Worm (Caenorhabditis elegans) whole organism, L3 larva: ENCODE data around the gene T07E3.2.

Source experiments
- R02D3.7 ChIP-seq: fragments of 150-350 bp; optimal IDR thresholded peaks from 2 replicates; lab custom pipeline; 2014; ENCODE audit warnings: missing biosample characterization, missing genetic modification characterization
- ZK546.5 ChIP-seq: sonication (generic microtip); optimal IDR thresholded peaks from 2 replicates; lab custom pipeline; 2017; ENCODE audit warnings: missing biosample characterization, missing genetic modification characterization
- aly-2 ChIP-seq: fragments of 150-350 bp; optimal IDR thresholded peaks from 2 replicates; lab custom pipeline; 2014; ENCODE audit warnings: missing biosample characterization, missing genetic modification characterization
- ama-1 ChIP-seq: fragments of 150-350 bp; optimal IDR thresholded peaks from 2 replicates; lab custom pipeline; 2018
- ceh-16 ChIP-seq: sonication (generic microtip); optimal IDR thresholded peaks from 2 replicates; lab custom pipeline; 2017; ENCODE audit warnings: missing biosample characterization, missing genetic modification characterization
- ceh-82 ChIP-seq: fragments of 150-350 bp; optimal IDR thresholded peaks from 2 replicates; lab custom pipeline; 2014; ENCODE audit warnings: missing biosample characterization, missing genetic modification characterization
- daf-12 ChIP-seq: fragments of 150-350 bp; optimal IDR thresholded peaks from 2 replicates; lab custom pipeline; 2014; ENCODE audit warnings: missing biosample characterization, missing genetic modification reagents, missing genetic modification characterization
- egl-27 ChIP-seq: sonication (generic microtip); optimal IDR thresholded peaks from 4 replicates; lab custom pipeline; 2017; ENCODE audit warnings: missing biosample characterization, missing genetic modification reagents, missing genetic modification characterization
- egl-5 ChIP-seq: fragments of 150-350 bp; optimal IDR thresholded peaks from 2 replicates; lab custom pipeline; 2017; ENCODE audit warnings: missing biosample characterization, missing genetic modification reagents, missing genetic modification characterization, inconsistent platforms
- elt-1 ChIP-seq: fragments of 150-350 bp; optimal IDR thresholded peaks from 2 replicates; lab custom pipeline; 2014; ENCODE audit warnings: missing biosample characterization, missing genetic modification characterization
- elt-2 ChIP-seq: sonication (generic microtip); optimal IDR thresholded peaks from 2 replicates; lab custom pipeline; 2016; ENCODE audit warnings: missing genetic modification reagents, mild to moderate bottlenecking, missing genetic modification characterization, missing compliant biosample characterization
- elt-3 ChIP-seq, 3 experiments: fragments of 150-350 bp in 1 of 3; sonication (generic microtip) in 2 of 3; optimal IDR thresholded peaks; 2 replicates in 2 of 3; 4 replicates in 1 of 3; lab custom pipeline; 2014 to 2017; ENCODE audit warnings: missing biosample characterization in 3 of 3, missing genetic modification characterization in 3 of 3
- eor-1 ChIP-seq, 2 experiments: fragments of 150-350 bp; optimal IDR thresholded peaks; 2 replicates each; lab custom pipeline; 2014 to 2018; ENCODE audit warnings: missing biosample characterization in 2 of 2, missing genetic modification characterization in 2 of 2
- fkh-10 ChIP-seq: sonication (generic microtip); optimal IDR thresholded peaks from 2 replicates; lab custom pipeline; 2017; ENCODE audit warnings: missing biosample characterization, missing genetic modification reagents, missing genetic modification characterization
- fkh-2 ChIP-seq: fragments of 150-350 bp; optimal IDR thresholded peaks from 2 replicates; lab custom pipeline; 2014; ENCODE audit warnings: missing biosample characterization, missing genetic modification reagents, missing genetic modification characterization
- fos-1 ChIP-seq: fragments of 150-350 bp; optimal IDR thresholded peaks from 2 replicates; lab custom pipeline; 2014; ENCODE audit warnings: missing biosample characterization, missing genetic modification characterization
- hmg-11 ChIP-seq: sonication (generic microtip); optimal IDR thresholded peaks from 2 replicates; lab custom pipeline; 2016; ENCODE audit warnings: missing genetic modification characterization, missing compliant biosample characterization
- jun-1 ChIP-seq: fragments of 150-350 bp; optimal IDR thresholded peaks from 2 replicates; lab custom pipeline; 2014; ENCODE audit warnings: missing biosample characterization, missing genetic modification reagents, missing genetic modification characterization
- lin-15B ChIP-seq: fragments of 150-350 bp; optimal IDR thresholded peaks from 2 replicates; lab custom pipeline; 2014; ENCODE audit warnings: missing biosample characterization, missing genetic modification characterization
- lsy-12 ChIP-seq: sonication (generic microtip); optimal IDR thresholded peaks from 2 replicates; lab custom pipeline; 2016; ENCODE audit warnings: mild to moderate bottlenecking, missing genetic modification characterization, missing compliant biosample characterization
- mdl-1 ChIP-seq: fragments of 150-350 bp; optimal IDR thresholded peaks from 2 replicates; lab custom pipeline; 2014; ENCODE audit warnings: missing biosample characterization, missing genetic modification characterization
- mml-1 ChIP-seq: fragments of 150-350 bp; sonication (generic microtip); optimal IDR thresholded peaks from 3 replicates; lab custom pipeline; 2014; ENCODE audit warnings: missing biosample characterization, missing genetic modification characterization
- nfya-1 ChIP-seq: sonication (generic microtip); optimal IDR thresholded peaks from 2 replicates; lab custom pipeline; 2017; ENCODE audit warnings: missing genetic modification characterization, mild to moderate bottlenecking, missing compliant biosample characterization, antibody characterized with exemption, moderate library complexity; ENCODE audit not compliant: insufficient read depth
- nhr-11 ChIP-seq: fragments of 150-350 bp; optimal IDR thresholded peaks from 2 replicates; lab custom pipeline; 2014; ENCODE audit warnings: missing biosample characterization, missing genetic modification characterization
- nhr-12 ChIP-seq: fragments of 150-350 bp; optimal IDR thresholded peaks from 2 replicates; lab custom pipeline; 2014; ENCODE audit warnings: missing biosample characterization, missing genetic modification characterization
- nhr-23 ChIP-seq: fragments of 150-350 bp; optimal IDR thresholded peaks from 2 replicates; lab custom pipeline; 2014; ENCODE audit warnings: missing biosample characterization, missing genetic modification reagents, missing genetic modification characterization
- nhr-237 ChIP-seq: fragments of 150-350 bp; optimal IDR thresholded peaks from 2 replicates; lab custom pipeline; 2014; ENCODE audit warnings: missing biosample characterization, missing genetic modification characterization
- nhr-28 ChIP-seq: fragments of 150-350 bp; optimal IDR thresholded peaks from 2 replicates; lab custom pipeline; 2014; ENCODE audit warnings: missing biosample characterization, missing genetic modification characterization
- nhr-43 ChIP-seq: sonication (generic microtip); optimal IDR thresholded peaks from 2 replicates; lab custom pipeline; 2016; ENCODE audit warnings: mild to moderate bottlenecking, missing genetic modification characterization, missing compliant biosample characterization; ENCODE audit not compliant: poor library complexity, severe bottlenecking
- nhr-67 ChIP-seq: fragments of 150-350 bp; optimal IDR thresholded peaks from 2 replicates; lab custom pipeline; 2014; ENCODE audit warnings: missing biosample characterization, missing genetic modification characterization
- nhr-77 ChIP-seq: fragments of 150-350 bp; optimal IDR thresholded peaks from 2 replicates; lab custom pipeline; 2014; ENCODE audit warnings: missing biosample characterization, missing genetic modification characterization
- pha-4 ChIP-seq: fragments of 150-350 bp; optimal IDR thresholded peaks from 2 replicates; lab custom pipeline; 2014; ENCODE audit warnings: missing biosample characterization, missing genetic modification reagents, missing genetic modification characterization
- sea-2 ChIP-seq: fragments of 150-350 bp; sonication (generic microtip); optimal IDR thresholded peaks from 4 replicates; lab custom pipeline; 2014; ENCODE audit warnings: missing biosample characterization, missing genetic modification reagents, missing genetic modification characterization
- skn-1 ChIP-seq: fragments of 150-350 bp; optimal IDR thresholded peaks from 2 replicates; lab custom pipeline; 2014; ENCODE audit warnings: missing biosample characterization, missing genetic modification characterization
- snpc-4 ChIP-seq: fragments of 150-350 bp; optimal IDR thresholded peaks from 2 replicates; lab custom pipeline; 2014; ENCODE audit warnings: missing biosample characterization, missing genetic modification characterization
- tbx-2 ChIP-seq: sonication (generic microtip); optimal IDR thresholded peaks from 2 replicates; lab custom pipeline; 2016; ENCODE audit warnings: mild to moderate bottlenecking, missing genetic modification characterization, missing compliant biosample characterization
- unc-39 ChIP-seq: sonication (generic microtip); optimal IDR thresholded peaks from 4 replicates; lab custom pipeline; 2017; ENCODE audit warnings: missing biosample characterization, missing genetic modification characterization
- unc-62 ChIP-seq: fragments of 150-350 bp; sonication (generic microtip); optimal IDR thresholded peaks from 4 replicates; lab custom pipeline; 2014; ENCODE audit warnings: missing biosample characterization, missing genetic modification reagents, missing genetic modification characterization
- ztf-11 ChIP-seq: fragments of 150-350 bp; optimal IDR thresholded peaks from 2 replicates; lab custom pipeline; 2014; ENCODE audit warnings: missing biosample characterization, missing genetic modification characterization

Gene T07E3.2

ce11 chrIII:6873724-6874123 lies 32.8 kb upstream of the T07E3.2 start:
- TF ChIP-seq nhr-43 (tag; lab: Kevin White, UChicago) = peak; percentile 21
- no peak for TF ChIP-seq elt-3 (tag; optimal IDR thresholded peaks at IDR 0.05; lab: Kevin White, UChicago)
- no peak for TF ChIP-seq nhr-23 (tag; lab: Kevin White, UChicago)
- TF ChIP-seq nhr-237 = no peak
- no peak for TF ChIP-seq nhr-77 (tag; lab: Kevin White, UChicago)
- TF ChIP-seq aly-2 (tag; lab: Kevin White, UChicago) = no peak
- no peak for TF ChIP-seq snpc-4
- TF ChIP-seq sea-2 = no peak
- no peak for TF ChIP-seq fos-1
- TF ChIP-seq pha-4 (tag; lab: Kevin White, UChicago) = no peak
- no peak for TF ChIP-seq jun-1 (tag; lab: Kevin White, UChicago)
- peak; percentile 19 for TF ChIP-seq nfya-1 (tag; lab: Kevin White, UChicago)
- TF ChIP-seq skn-1 = no peak
- TF ChIP-seq unc-62 (GFP tag; lab: Kevin White, UChicago) = no peak
- no peak for TF ChIP-seq egl-27 (tag; lab: Kevin White, UChicago)
- TF ChIP-seq nhr-28 = no peak
- no peak for TF ChIP-seq mdl-1
- TF ChIP-seq nhr-11 = peak; percentile 2
- no peak for TF ChIP-seq lin-15B
- no peak for TF ChIP-seq elt-1 (tag; lab: Kevin White, UChicago)
- TF ChIP-seq tbx-2 (tag; lab: Kevin White, UChicago) = peak; percentile 21
- TF ChIP-seq fkh-10 (GFP tag; lab: Kevin White, UChicago) = no peak
- TF ChIP-seq ama-1 (lab: Kevin White, UChicago) = no peak

ce11 chrIII:6880797-6881196 lies 25.7 kb upstream of the T07E3.2 start, which contains the start of gene K04C2.7:
Gene K04C2.7 (plus strand): TSS chrIII:6881097.
- TF ChIP-seq eor-1 (tag; optimal IDR thresholded peaks at IDR 0.05; lab: Kevin White, UChicago) = no peak
- no peak for TF ChIP-seq unc-39 (tag; lab: Kevin White, UChicago)
- no peak for TF ChIP-seq egl-5
- TF ChIP-seq pha-4 (tag; lab: Kevin White, UChicago) = no peak
- no peak for TF ChIP-seq nhr-12 (tag; lab: Kevin White, UChicago)
- TF ChIP-seq R02D3.7 (tag; lab: Kevin White, UChicago) = no peak
- no peak for TF ChIP-seq nhr-67
- TF ChIP-seq nfya-1 (tag; lab: Kevin White, UChicago) = no peak
- TF ChIP-seq ztf-11 (tag; lab: Kevin White, UChicago) = no peak
- TF ChIP-seq hmg-11 (tag; lab: Kevin White, UChicago) = no peak
- no peak for TF ChIP-seq ZK546.5 (tag; lab: Kevin White, UChicago)
- TF ChIP-seq unc-62 (GFP tag; lab: Kevin White, UChicago) = no peak
- TF ChIP-seq nhr-11 = no peak

- TF ChIP-seq pha-4 (tag; lab: Kevin White, UChicago) (no peak), nhr-11 (no peak), nhr-12 (tag; lab: Kevin White, UChicago) (no peak)
- TF ChIP-seq, all 47 proteins: peak for 0
Measured at ce11 chrIII:6881745-6882144, 24.8 kb upstream of the T07E3.2 start.

ce11 chrIII:6884203-6884602 lies 22.3 kb upstream of the T07E3.2 start, which contains the start of gene med-2:
Gene med-2 (plus strand): TSS chrIII:6884503.
- no peak for TF ChIP-seq aly-2 (tag; lab: Kevin White, UChicago)
- no peak for TF ChIP-seq sea-2
- no peak for TF ChIP-seq pha-4 (tag; lab: Kevin White, UChicago)
- TF ChIP-seq mml-1 (tag; lab: Kevin White, UChicago) = no peak
- TF ChIP-seq unc-39 (tag; lab: Kevin White, UChicago) = no peak
- no peak for TF ChIP-seq ztf-11 (tag; lab: Kevin White, UChicago)
- TF ChIP-seq unc-62 (GFP tag; lab: Kevin White, UChicago) = no peak
- no peak for TF ChIP-seq eor-1 (tag; optimal IDR thresholded peaks at IDR 0.05; lab: Kevin White, UChicago)
- no peak for TF ChIP-seq lin-15B
- no peak for TF ChIP-seq ceh-82 (tag; lab: Kevin White, UChicago)
- TF ChIP-seq ama-1 (lab: Kevin White, UChicago) = no peak
- no peak for TF ChIP-seq nfya-1 (tag; lab: Kevin White, UChicago)

ce11 chrIII:6885889-6886288 lies 20.6 kb upstream of the T07E3.2 start:
- TF ChIP-seq nhr-77 (tag; lab: Kevin White, UChicago) (no peak), lsy-12 (tag; lab: Kevin White, UChicago) (no peak), tbx-2 (tag; lab: Kevin White, UChicago) (no peak), pha-4 (tag; lab: Kevin White, UChicago) (no peak), ztf-11 (tag; lab: Kevin White, UChicago) (no peak), fkh-2 (tag; lab: Kevin White, UChicago) (no peak), R02D3.7 (tag; lab: Kevin White, UChicago) (no peak), sea-2 (no peak), unc-39 (tag; lab: Kevin White, UChicago) (no peak), elt-2 (tag; lab: Kevin White, UChicago) (no peak), ceh-16 (tag; lab: Kevin White, UChicago) (no peak), unc-62 (GFP tag; lab: Kevin White, UChicago) (no peak), fos-1 (no peak), daf-12 (tag; lab: Kevin White, UChicago) (no peak), jun-1 (tag; lab: Kevin White, UChicago) (no peak), elt-1 (tag; lab: Kevin White, UChicago) (no peak)
